Worm (Caenorhabditis elegans) whole organism, L4 larva: Measurements from ENCODE around the gene F53F1.4.

Source experiments
- daf-12 ChIP-seq: fragments of 150-350 bp; optimal IDR thresholded peaks from 2 replicates; lab custom pipeline; 2014; ENCODE audit warnings: missing biosample characterization, missing genetic modification reagents, missing genetic modification characterization
- dve-1 ChIP-seq: sonication (generic microtip); optimal IDR thresholded peaks from 2 replicates; lab custom pipeline; 2017; ENCODE audit warnings: antibody characterized with exemption, mild to moderate bottlenecking, missing genetic modification characterization, missing compliant biosample characterization; ENCODE audit not compliant: insufficient read depth
- fos-1 ChIP-seq: fragments of 150-350 bp; optimal IDR thresholded peaks from 2 replicates; lab custom pipeline; 2014; ENCODE audit warnings: missing biosample characterization, missing genetic modification characterization
- nhr-42 ChIP-seq: fragments of 200-800 bp; sonication (Bioruptor generic); IDR thresholded peaks from 2 replicates; pipeline ENCODE4 v1.3.6; 2022; ENCODE audit warnings: missing genetic modification characterization, missing compliant biosample characterization
- nhr-6 ChIP-seq: fragments of 150-350 bp; optimal IDR thresholded peaks from 2 replicates; lab custom pipeline; 2014; ENCODE audit warnings: missing biosample characterization, missing genetic modification characterization
- nhr-77 ChIP-seq: fragments of 150-350 bp; optimal IDR thresholded peaks from 2 replicates; lab custom pipeline; 2014; ENCODE audit warnings: missing biosample characterization, missing genetic modification characterization

- TF ChIP-seq dve-1, result no peak
- TF ChIP-seq nhr-42, result no peak
- no peak for TF ChIP-seq fos-1 (tag; lab: Kevin White, UChicago)
- TF ChIP-seq nhr-6 (tag; lab: Kevin White, UChicago), result no peak
- no peak for TF ChIP-seq daf-12 (tag; lab: Kevin White, UChicago)
- no peak for TF ChIP-seq nhr-77
Measured at ce11 chrV:13414585-13414984, 3.7 kb downstream of the F53F1.4 start, which contains the start of gene cut-2.
